Worm (Caenorhabditis elegans): ENCODE data around the gene unc-61.

Gene unc-61

DNA sequence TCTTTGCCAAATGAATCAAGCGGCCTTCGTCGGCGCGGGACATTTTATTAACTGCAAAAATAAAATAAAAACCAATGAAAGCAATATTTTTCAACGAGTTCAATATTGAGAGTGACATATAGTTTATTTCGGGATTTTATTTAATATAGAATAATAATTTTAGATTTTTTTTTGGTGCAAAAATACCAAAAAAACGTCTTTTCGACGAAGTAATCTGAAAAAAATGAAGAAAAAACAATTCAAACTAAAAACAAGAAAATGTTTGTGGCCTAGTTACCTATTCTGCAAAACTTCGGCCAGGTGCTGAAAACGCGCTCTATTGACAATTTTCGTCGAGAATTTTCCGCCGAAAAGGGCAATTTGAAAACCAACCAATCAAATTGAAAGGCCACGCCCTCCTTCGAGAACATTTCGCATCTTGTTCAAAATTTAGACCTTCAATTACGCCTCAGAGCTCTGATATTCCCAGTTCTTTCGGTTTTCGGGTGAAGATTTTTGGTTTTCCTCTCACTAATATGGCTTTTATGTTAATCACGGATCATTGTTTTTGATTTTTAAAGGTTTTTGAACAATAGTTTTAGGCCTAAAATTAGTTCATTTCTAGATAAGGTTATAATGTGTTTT, 48.5 kb downstream of the unc-61 start, which contains the start of gene C47E8.4 (continued):
- TF ChIP-seq lin-39 (tag; optimal IDR thresholded peaks at IDR 0.05) (peak; percentile 93), lin-15B (tag; optimal IDR thresholded peaks at IDR 0.05) (peak; percentile 100), nfya-1 (tag; optimal IDR thresholded peaks at IDR 0.05; ENCODE audit: insufficient read depth) (peak; percentile 100), nhr-76 (tag; optimal IDR thresholded peaks at IDR 0.05) (peak; percentile 66), unc-39 (tag; optimal IDR thresholded peaks at IDR 0.05) (no peak), nhr-67 (tag; optimal IDR thresholded peaks at IDR 0.05) (peak; percentile 19), nhr-25 (tag; optimal IDR thresholded peaks at IDR 0.05) (peak; percentile 98), hmg-11 (tag; optimal IDR thresholded peaks at IDR 0.05) (peak; percentile 83), nhr-12 (tag; optimal IDR thresholded peaks at IDR 0.05) (no peak), mdl-1 (tag; optimal IDR thresholded peaks at IDR 0.05) (no peak), fkh-2 (tag; optimal IDR thresholded peaks at IDR 0.05) (no peak), egl-27 (tag; optimal IDR thresholded peaks at IDR 0.05) (peak; percentile 84), ama-1 (optimal IDR thresholded peaks at IDR 0.05) (peak; percentile 91), lsy-12 (tag; optimal IDR thresholded peaks at IDR 0.05) (peak; percentile 99)

DNA sequence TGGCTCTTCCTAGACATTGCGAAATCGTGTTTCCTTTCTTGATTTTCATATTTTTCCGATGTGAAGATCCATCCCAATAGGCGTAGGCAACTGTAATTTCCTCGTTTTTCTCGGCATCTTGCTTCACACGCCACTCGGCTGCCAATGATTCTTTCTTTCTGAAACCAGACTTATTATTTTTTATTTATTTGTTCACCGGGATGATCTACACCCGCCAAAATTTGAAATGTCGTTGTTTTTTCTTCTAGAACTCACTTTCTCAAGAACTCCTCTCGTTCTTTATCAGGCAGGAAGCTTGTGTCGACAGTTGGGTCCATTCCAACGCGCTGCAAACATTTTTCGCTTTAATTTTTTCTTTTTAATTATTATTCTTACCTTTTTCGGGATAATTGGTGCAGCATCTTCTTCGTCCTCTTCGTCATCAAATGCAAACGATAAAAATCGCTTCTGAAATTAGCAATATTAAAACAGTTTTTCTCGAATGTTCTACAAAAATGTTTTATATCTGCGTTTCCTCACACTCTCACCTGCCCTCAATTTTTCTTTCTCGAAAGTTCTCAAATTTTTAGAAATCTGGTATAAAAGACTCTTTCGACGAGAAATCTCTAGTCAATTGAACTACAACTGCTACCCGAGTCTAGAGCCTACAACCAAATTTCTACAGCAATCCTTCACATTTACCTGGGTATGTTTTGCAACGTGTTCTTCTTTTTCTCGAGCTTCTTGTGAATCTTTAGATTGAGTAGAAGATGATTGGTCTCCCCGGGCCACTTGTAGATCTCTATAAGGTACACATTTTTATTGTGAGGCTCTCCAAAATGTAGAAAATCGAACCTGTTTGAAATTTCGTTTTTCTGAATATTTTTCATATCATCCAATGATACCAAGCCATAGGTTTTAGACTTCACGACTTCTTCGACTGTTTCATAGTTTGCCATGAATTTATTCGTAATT, 49.4 kb downstream of the unc-61 start, which contains the start of gene hsp-90:
TSS of gene hsp-90 (plus strand) at position 560 of the 954 bp plus-strand sequence.
- TF ChIP-seq fkh-10 (GFP tag; optimal IDR thresholded peaks at IDR 0.05) (no peak), elt-3 (tag; optimal IDR thresholded peaks at IDR 0.05) (no peak), pqm-1 (tag; optimal IDR thresholded peaks at IDR 0.05) (no peak), nhr-25 (tag; optimal IDR thresholded peaks at IDR 0.05) (peak; percentile 23), nhr-28 (tag; optimal IDR thresholded peaks at IDR 0.05) (no peak), elt-1 (tag; optimal IDR thresholded peaks at IDR 0.05) (no peak), mdl-1 (tag; optimal IDR thresholded peaks at IDR 0.05) (no peak), elt-2 (tag; optimal IDR thresholded peaks at IDR 0.05) (peak; percentile 6), nfya-1 (tag; optimal IDR thresholded peaks at IDR 0.05; ENCODE audit: insufficient read depth) (no peak), ceh-16 (tag; optimal IDR thresholded peaks at IDR 0.05) (no peak), ceh-82 (tag; optimal IDR thresholded peaks at IDR 0.05) (no peak), egl-27 (tag; optimal IDR thresholded peaks at IDR 0.05) (no peak), ztf-11 (tag; optimal IDR thresholded peaks at IDR 0.05) (no peak), egl-5 (tag; optimal IDR thresholded peaks at IDR 0.05) (no peak), sea-2 (GFP tag; optimal IDR thresholded peaks at IDR 0.05) (no peak), aly-2 (tag; optimal IDR thresholded peaks at IDR 0.05) (no peak), nhr-67 (tag; optimal IDR thresholded peaks at IDR 0.05) (no peak), nhr-23 (tag; optimal IDR thresholded peaks at IDR 0.05) (peak; percentile 9), mml-1 (tag; optimal IDR thresholded peaks at IDR 0.05) (no peak), ama-1 (optimal IDR thresholded peaks at IDR 0.05) (peak; percentile 47), nhr-11 (tag; optimal IDR thresholded peaks at IDR 0.05) (no peak), pha-4 (tag; optimal IDR thresholded peaks at IDR 0.05) (no peak), unc-62 (GFP tag; optimal IDR thresholded peaks at IDR 0.05) (no peak)

DNA sequence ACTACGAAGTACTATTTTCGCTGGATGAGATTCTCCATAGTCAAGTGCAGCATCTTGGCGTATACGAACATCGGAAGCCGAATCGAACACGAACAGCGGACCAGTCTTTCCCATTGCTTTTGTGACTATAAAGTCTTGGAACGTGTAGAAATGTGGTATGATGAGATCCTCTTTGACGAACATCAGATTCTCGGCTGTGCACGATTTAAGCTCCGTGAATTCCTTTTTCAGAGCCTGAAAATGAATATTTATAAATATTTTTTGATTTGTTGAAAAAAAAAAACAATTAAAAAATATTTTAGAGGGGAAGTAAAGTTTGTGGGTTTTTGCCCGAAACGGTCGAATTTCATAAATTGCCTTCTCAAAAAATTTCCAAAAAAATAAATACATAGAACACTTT, 50.1 kb downstream of the unc-61 start:
- TF ChIP-seq egl-27 (tag; optimal IDR thresholded peaks at IDR 0.05) (no peak), hmg-11 (tag; optimal IDR thresholded peaks at IDR 0.05) (no peak), nhr-67 (tag; optimal IDR thresholded peaks at IDR 0.05) (no peak), unc-39 (tag; optimal IDR thresholded peaks at IDR 0.05) (no peak), fkh-2 (tag; optimal IDR thresholded peaks at IDR 0.05) (no peak), elt-1 (tag; optimal IDR thresholded peaks at IDR 0.05) (no peak), nhr-25 (tag; optimal IDR thresholded peaks at IDR 0.05) (no peak), nhr-23 (tag; optimal IDR thresholded peaks at IDR 0.05) (no peak), skn-1 (tag; optimal IDR thresholded peaks at IDR 0.05) (no peak), nfya-1 (tag; optimal IDR thresholded peaks at IDR 0.05; ENCODE audit: insufficient read depth) (no peak), daf-12 (tag; optimal IDR thresholded peaks at IDR 0.05) (no peak), nhr-76 (tag; optimal IDR thresholded peaks at IDR 0.05) (no peak), ceh-16 (tag; optimal IDR thresholded peaks at IDR 0.05) (no peak), snpc-4 (tag; optimal IDR thresholded peaks at IDR 0.05) (no peak), fkh-10 (GFP tag; optimal IDR thresholded peaks at IDR 0.05) (no peak), nhr-11 (tag; optimal IDR thresholded peaks at IDR 0.05) (no peak), fos-1 (tag; optimal IDR thresholded peaks at IDR 0.05) (no peak), nhr-12 (tag; optimal IDR thresholded peaks at IDR 0.05) (no peak)
